Worm (Caenorhabditis elegans) whole organism, young adult: Measurements from ENCODE around the gene C11E4.6.

Source experiments
- B0261.1 ChIP-seq: sonication (generic microtip); optimal IDR thresholded peaks from 2 replicates; lab custom pipeline; 2016; ENCODE audit warnings: mild to moderate bottlenecking, missing genetic modification characterization, moderate library complexity, missing compliant biosample characterization
- F10E7.11 ChIP-seq: sonication (generic microtip); optimal IDR thresholded peaks from 2 replicates; lab custom pipeline; 2017; ENCODE audit warnings: mild to moderate bottlenecking, missing genetic modification characterization, moderate library complexity, missing compliant biosample characterization
- F39B2.1 ChIP-seq: fragments of 200-800 bp; sonication (Bioruptor generic); IDR thresholded peaks from 2 replicates; pipeline ENCODE4 v1.3.6; 2022; ENCODE audit warnings: missing genetic modification reagents, missing genetic modification characterization, missing compliant biosample characterization
- F49E8.2 ChIP-seq: sonication (generic microtip); optimal IDR thresholded peaks from 3 replicates; lab custom pipeline; 2017; ENCODE audit warnings: missing genetic modification characterization, mild to moderate bottlenecking, missing compliant biosample characterization, antibody characterized with exemption, moderate library complexity; ENCODE audit not compliant: insufficient read depth
- T07F8.4 ChIP-seq: sonication (generic microtip); optimal IDR thresholded peaks from 2 replicates; lab custom pipeline; 2016; ENCODE audit warnings: mild to moderate bottlenecking, missing genetic modification characterization, moderate library complexity, missing compliant biosample characterization
- ZK185.1 ChIP-seq: sonication (generic microtip); optimal IDR thresholded peaks from 2 replicates; lab custom pipeline; 2016; ENCODE audit warnings: mild to moderate bottlenecking, missing genetic modification characterization, missing compliant biosample characterization; ENCODE audit not compliant: poor library complexity, severe bottlenecking
- ama-1 ChIP-seq, 3 experiments: fragments of 150-350 bp in 1 of 3; sonication (generic microtip) in 2 of 3; optimal IDR thresholded peaks; 2 replicates each; lab custom pipeline; 2014 to 2018; ENCODE audit warnings: missing biosample characterization in 2 of 3, missing genetic modification characterization in 2 of 3, missing genetic modification reagents in 2 of 3
- athp-1 ChIP-seq: sonication (generic microtip); optimal IDR thresholded peaks from 2 replicates; lab custom pipeline; 2017; ENCODE audit warnings: mild to moderate bottlenecking, missing genetic modification characterization, missing compliant biosample characterization
- attf-5 ChIP-seq: fragments of 200-800 bp; sonication (Bioruptor generic); optimal IDR thresholded peaks from 2 replicates; lab custom pipeline; 2018; ENCODE audit warnings: mild to moderate bottlenecking, missing genetic modification characterization, missing compliant biosample characterization
- ccch-3 ChIP-seq: fragments of 200-800 bp; sonication (Bioruptor generic); optimal IDR thresholded peaks from 2 replicates; lab custom pipeline; 2018; ENCODE audit warnings: mild to moderate bottlenecking, missing genetic modification characterization, missing compliant biosample characterization
- cebp-2 ChIP-seq: fragments of 200-800 bp; sonication (Bioruptor generic); IDR thresholded peaks from 2 replicates; pipeline ENCODE4 v1.3.6; 2022; ENCODE audit warnings: missing genetic modification characterization, missing compliant biosample characterization
- ceh-100 ChIP-seq: fragments of 200-800 bp; sonication (Bioruptor generic); IDR thresholded peaks from 2 replicates; pipeline ENCODE4 v1.3.6; 2022; ENCODE audit warnings: missing genetic modification reagents, missing genetic modification characterization, missing compliant biosample characterization
- ceh-27 ChIP-seq: fragments of 200-800 bp; sonication (Bioruptor generic); optimal IDR thresholded peaks from 2 replicates; lab custom pipeline; 2018; ENCODE audit warnings: mild to moderate bottlenecking, missing genetic modification characterization, moderate library complexity, missing compliant biosample characterization
- ceh-40 ChIP-seq: fragments of 200-800 bp; sonication (Bioruptor generic); IDR thresholded peaks from 2 replicates; pipeline ENCODE4 v1.3.6; 2022; ENCODE audit warnings: missing genetic modification characterization, missing compliant biosample characterization
- ceh-58 ChIP-seq: fragments of 200-800 bp; sonication (Bioruptor generic); IDR thresholded peaks from 2 replicates; pipeline ENCODE4 v1.3.6; 2022; ENCODE audit warnings: missing genetic modification characterization, missing compliant biosample characterization
- die-1 ChIP-seq: sonication (generic microtip); optimal IDR thresholded peaks from 2 replicates; lab custom pipeline; 2016; ENCODE audit warnings: missing genotype, mild to moderate bottlenecking, missing genetic modification characterization, missing compliant biosample characterization
- dox-1 ChIP-seq: fragments of 200-800 bp; sonication (Bioruptor generic); IDR thresholded peaks from 2 replicates; pipeline ENCODE4 v1.3.6; 2022; ENCODE audit warnings: missing genetic modification reagents, missing genetic modification characterization, missing compliant biosample characterization
- dpff-1 ChIP-seq: sonication (generic microtip); optimal IDR thresholded peaks from 2 replicates; lab custom pipeline; 2017; ENCODE audit warnings: mild to moderate bottlenecking, missing genetic modification characterization, missing compliant biosample characterization
- egl-44 ChIP-seq: fragments of 200-800 bp; sonication (Bioruptor generic); IDR thresholded peaks from 2 replicates; pipeline ENCODE4 v1.3.6; 2022; ENCODE audit warnings: missing genetic modification reagents, missing genetic modification characterization, missing compliant biosample characterization
- egrh-3 ChIP-seq: fragments of 200-800 bp; sonication (Bioruptor generic); IDR thresholded peaks from 2 replicates; pipeline ENCODE4 v1.3.6; 2022; ENCODE audit warnings: missing genetic modification reagents, missing genetic modification characterization, missing compliant biosample characterization
- ekl-4 ChIP-seq: fragments of 200-800 bp; sonication (Bioruptor generic); IDR thresholded peaks from 2 replicates; pipeline ENCODE4 v1.3.6; 2022; ENCODE audit warnings: missing genetic modification reagents, missing genetic modification characterization, missing compliant biosample characterization
- ets-4 ChIP-seq: fragments of 200-800 bp; sonication (Bioruptor generic); optimal IDR thresholded peaks from 2 replicates; lab custom pipeline; 2018; ENCODE audit warnings: mild to moderate bottlenecking, missing genetic modification characterization, missing compliant biosample characterization
- fkh-3 ChIP-seq: sonication (generic microtip); optimal IDR thresholded peaks from 2 replicates; lab custom pipeline; 2016; ENCODE audit warnings: mild to moderate bottlenecking, missing genetic modification characterization, missing compliant biosample characterization
- gei-17 ChIP-seq: fragments of 200-800 bp; sonication (Bioruptor generic); optimal IDR thresholded peaks from 2 replicates; lab custom pipeline; 2018; ENCODE audit warnings: mild to moderate bottlenecking, missing genetic modification characterization, missing compliant biosample characterization
- hlh-12 ChIP-seq: sonication (generic microtip); optimal IDR thresholded peaks from 2 replicates; lab custom pipeline; 2016; ENCODE audit warnings: missing genetic modification characterization, missing compliant biosample characterization
- hmg-1.2 ChIP-seq: fragments of 200-800 bp; sonication (Bioruptor generic); IDR thresholded peaks from 2 replicates; pipeline ENCODE4 v1.3.6; 2022; ENCODE audit warnings: missing genetic modification reagents, missing genetic modification characterization, missing compliant biosample characterization
- hmg-20 ChIP-seq: fragments of 200-800 bp; sonication (Bioruptor generic); IDR thresholded peaks from 2 replicates; pipeline ENCODE4 v1.3.6; 2022; ENCODE audit warnings: missing genetic modification reagents, missing genetic modification characterization, missing compliant biosample characterization
- hsf-1 ChIP-seq: fragments of 200-800 bp; sonication (Bioruptor generic); IDR thresholded peaks from 2 replicates; pipeline ENCODE4 v1.3.6; 2022; ENCODE audit warnings: missing genetic modification reagents, missing genetic modification characterization, missing compliant biosample characterization
- let-607 ChIP-seq, 2 experiments: fragments of 200-800 bp in 1 of 2; sonication (Bioruptor generic) in 1 of 2; sonication (generic microtip) in 1 of 2; optimal IDR thresholded peaks; 2 replicates each; lab custom pipeline; 2016 to 2018; ENCODE audit warnings: mild to moderate bottlenecking in 2 of 2, missing compliant biosample characterization in 2 of 2, missing genetic modification characterization in 2 of 2, moderate library complexity in 2 of 2, missing genotype in 1 of 2
- lin-35 ChIP-seq, 3 experiments: fragments of 150-350 bp in 2 of 3; sonication (generic microtip) in 1 of 3; optimal IDR thresholded peaks; 2 replicates each; lab custom pipeline; 2014 to 2018; ENCODE audit warnings: missing biosample characterization in 3 of 3, missing genetic modification characterization in 3 of 3, missing genetic modification reagents in 3 of 3
- madf-10 ChIP-seq: sonication (generic microtip); optimal IDR thresholded peaks from 2 replicates; lab custom pipeline; 2016; ENCODE audit warnings: mild to moderate bottlenecking, missing genetic modification characterization, missing compliant biosample characterization
- mel-28 ChIP-seq: sonication (generic microtip); optimal IDR thresholded peaks from 2 replicates; lab custom pipeline; 2016; ENCODE audit warnings: borderline replicate concordance, mild to moderate bottlenecking, missing genetic modification characterization, missing compliant biosample characterization
- mes-4 ChIP-seq: sonication (generic microtip); optimal IDR thresholded peaks from 2 replicates; lab custom pipeline; 2016; ENCODE audit warnings: missing genotype, missing genetic modification characterization, missing compliant biosample characterization
- mxl-1 ChIP-seq: sonication (generic microtip); optimal IDR thresholded peaks from 2 replicates; lab custom pipeline; 2016; ENCODE audit warnings: missing genetic modification characterization, missing compliant biosample characterization
- nhr-27 ChIP-seq: fragments of 200-800 bp; sonication (Bioruptor generic); optimal IDR thresholded peaks from 2 replicates; lab custom pipeline; 2018; ENCODE audit warnings: mild to moderate bottlenecking, missing genetic modification characterization, moderate library complexity, missing compliant biosample characterization
- nhr-80 ChIP-seq: sonication (generic microtip); optimal IDR thresholded peaks from 2 replicates; lab custom pipeline; 2016; ENCODE audit warnings: missing genetic modification characterization, missing compliant biosample characterization
- pbrm-1 ChIP-seq: fragments of 200-800 bp; sonication (Bioruptor generic); IDR thresholded peaks from 2 replicates; pipeline ENCODE4 v1.3.6; 2022; ENCODE audit warnings: missing genetic modification reagents, missing genetic modification characterization, missing compliant biosample characterization
- rcor-1 ChIP-seq: fragments of 200-800 bp; sonication (Bioruptor generic); IDR thresholded peaks from 2 replicates; pipeline ENCODE4 v1.3.6; 2022; ENCODE audit warnings: missing genetic modification reagents, missing genetic modification characterization, missing compliant biosample characterization
- repo-1 ChIP-seq: sonication (generic microtip); optimal IDR thresholded peaks from 2 replicates; lab custom pipeline; 2017; ENCODE audit warnings: mild to moderate bottlenecking, missing genetic modification characterization, missing compliant biosample characterization
- snpc-3.4 ChIP-seq: sonication (generic microtip); optimal IDR thresholded peaks from 2 replicates; lab custom pipeline; 2017; ENCODE audit warnings: missing genetic modification characterization, mild to moderate bottlenecking, missing compliant biosample characterization, antibody characterized with exemption, moderate library complexity, missing genotype, missing genetic modification reagents
- somi-1 ChIP-seq: fragments of 200-800 bp; sonication (Bioruptor generic); optimal IDR thresholded peaks from 2 replicates; lab custom pipeline; 2018; ENCODE audit warnings: mild to moderate bottlenecking, missing genetic modification characterization, missing compliant biosample characterization
- tbp1 ChIP-seq: fragments of 200-800 bp; sonication (Bioruptor generic); optimal IDR thresholded peaks from 2 replicates; lab custom pipeline; 2018; ENCODE audit warnings: mild to moderate bottlenecking, missing genetic modification characterization, missing compliant biosample characterization
- tbx-9 ChIP-seq: sonication (generic microtip); optimal IDR thresholded peaks from 2 replicates; lab custom pipeline; 2016; ENCODE audit warnings: borderline replicate concordance, missing genetic modification characterization, inconsistent platforms, missing compliant biosample characterization
- unc-62 ChIP-seq: fragments of 150-350 bp; optimal IDR thresholded peaks from 2 replicates; lab custom pipeline; 2014; ENCODE audit warnings: missing biosample characterization, missing genetic modification reagents, missing genetic modification characterization
- ztf-18 ChIP-seq: sonication (generic microtip); optimal IDR thresholded peaks from 2 replicates; lab custom pipeline; 2016; ENCODE audit warnings: missing genotype, mild to moderate bottlenecking, missing genetic modification characterization, missing compliant biosample characterization
- ztf-28 ChIP-seq: fragments of 200-800 bp; sonication (Bioruptor generic); IDR thresholded peaks from 2 replicates; pipeline ENCODE4 v1.3.6; 2022; ENCODE audit warnings: missing genetic modification reagents, missing genetic modification characterization, missing compliant biosample characterization
- ztf-3 ChIP-seq: fragments of 200-800 bp; sonication (Bioruptor generic); optimal IDR thresholded peaks from 2 replicates; lab custom pipeline; 2018; ENCODE audit warnings: mild to moderate bottlenecking, missing genetic modification characterization, missing compliant biosample characterization
- ztf-6 ChIP-seq: fragments of 200-800 bp; sonication (Bioruptor generic); IDR thresholded peaks from 2 replicates; pipeline ENCODE4 v1.3.6; 2022; ENCODE audit warnings: missing genetic modification reagents, missing genetic modification characterization, missing compliant biosample characterization

Gene C11E4.6

DNA sequence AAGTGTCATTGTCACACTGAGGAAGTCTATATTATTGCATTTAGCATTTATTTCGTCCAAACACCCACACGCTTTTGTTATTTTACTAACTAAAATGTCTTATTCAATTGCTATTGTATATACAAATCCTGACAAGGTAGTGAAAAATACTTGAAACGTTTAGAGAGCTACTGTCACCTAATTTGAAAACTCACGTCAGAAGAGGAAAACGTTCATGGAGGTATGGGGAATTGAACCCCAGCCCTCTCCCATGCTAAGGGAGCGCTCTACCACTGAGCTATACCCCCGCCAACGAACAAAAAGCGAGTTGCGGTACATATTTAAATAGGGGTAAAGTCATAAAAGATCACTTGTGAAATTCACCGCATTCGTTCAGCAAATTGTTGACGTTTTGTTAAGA lies 12.2 kb downstream of the C11E4.6 start (continued):
- TF ChIP-seq egrh-3 = peak; percentile 27; the same call in 1 of the 2 replicates
- peak; percentile 83 for TF ChIP-seq mxl-1 (tag; lab: Kevin White, UChicago)
- TF ChIP-seq athp-1 (tag; lab: Kevin White, UChicago) = peak; percentile 29
- TF ChIP-seq repo-1 (tag; lab: Kevin White, UChicago) = peak; percentile 40
- TF ChIP-seq snpc-3.4 = peak; percentile 83
- peak; percentile 72 for TF ChIP-seq pbrm-1 (GFP tag; lab: Robert Waterston, UW)
- 0 out of 2 replicates have a peak, but pooled peaks have one; percentile 40 for TF ChIP-seq ekl-4 (GFP tag; lab: Robert Waterston, UW)
- peak in 1 of 2 experiments; percentile 34 for TF ChIP-seq let-607 (tag; optimal IDR thresholded peaks at IDR 0.05; lab: Kevin White, UChicago)
- no peak for TF ChIP-seq ccch-3 (GFP tag; lab: Kevin White, UChicago)
- TF ChIP-seq ztf-28 (GFP tag; lab: Robert Waterston, UW) = peak; percentile 62; the same call in 1 of the 2 replicates
- TF ChIP-seq fkh-3 (tag; lab: Kevin White, UChicago) = peak; percentile 68
- no peak for TF ChIP-seq F10E7.11
- peak; percentile 70 for TF ChIP-seq ztf-18
- peak; percentile 67 for TF ChIP-seq madf-10 (tag; lab: Kevin White, UChicago)
- peak; percentile 63 for TF ChIP-seq ZK185.1 (tag; lab: Kevin White, UChicago)
- no peak for TF ChIP-seq mel-28
- TF ChIP-seq ceh-40 (GFP tag; lab: Robert Waterston, UW) = peak; percentile 66
- no peak for TF ChIP-seq gei-17
- peak; percentile 61 for TF ChIP-seq hmg-1.2 (GFP tag; lab: Robert Waterston, UW)
- TF ChIP-seq ztf-6 (GFP tag; lab: Robert Waterston, UW) = no peak
- peak; percentile 6 for TF ChIP-seq ztf-3 (GFP tag; lab: Kevin White, UChicago)
- no peak for TF ChIP-seq hmg-20 (GFP tag; lab: Robert Waterston, UW)
- peak in 1 of 3 experiments; percentile 43 for TF ChIP-seq lin-35 (GFP tag; optimal IDR thresholded peaks at IDR 0.05; lab: Kevin White, UChicago)
- peak; percentile 14 for TF ChIP-seq dpff-1 (tag; lab: Kevin White, UChicago)
- 0 out of 2 replicates have a peak, but pooled peaks have one; percentile 56 for TF ChIP-seq cebp-2 (GFP tag; lab: Robert Waterston, UW)
- TF ChIP-seq mes-4 = no peak
- no peak for TF ChIP-seq ceh-58
- 0 out of 2 replicates have a peak, but pooled peaks have one; percentile 9 for TF ChIP-seq ceh-100 (GFP tag; lab: Robert Waterston, UW)
- TF ChIP-seq attf-5 (GFP tag; lab: Kevin White, UChicago) = peak; percentile 39
- TF ChIP-seq ets-4 (GFP tag; lab: Kevin White, UChicago) = peak; percentile 43
- TF ChIP-seq egl-44 (GFP tag; lab: Robert Waterston, UW) = peak; percentile 82
- TF ChIP-seq unc-62 (GFP tag; lab: Kevin White, UChicago) = no peak
- peak; percentile 17 for TF ChIP-seq ceh-27 (GFP tag; lab: Kevin White, UChicago)
- no peak for TF ChIP-seq ama-1 (optimal IDR thresholded peaks at IDR 0.05; lab: Kevin White, UChicago)
- peak in 1 of 2 experiments; percentile 82 for TF ChIP-seq ama-1 (GFP tag; optimal IDR thresholded peaks at IDR 0.05; lab: Kevin White, UChicago)
- TF ChIP-seq nhr-80 = peak; percentile 39
- peak; percentile 53 for TF ChIP-seq somi-1
- peak; percentile 40 for TF ChIP-seq nhr-27
- TF ChIP-seq tbp1 = peak; percentile 90
- TF ChIP-seq T07F8.4 = peak; percentile 52
- TF ChIP-seq tbx-9 (tag; lab: Kevin White, UChicago) = no peak
- TF ChIP-seq hsf-1 (GFP tag; lab: Robert Waterston, UW) = no peak
- TF ChIP-seq F49E8.2 (tag; lab: Kevin White, UChicago) = peak; percentile 12
- no peak for TF ChIP-seq F39B2.1 (GFP tag; lab: Robert Waterston, UW)
- peak; percentile 78 for TF ChIP-seq B0261.1 (tag; lab: Kevin White, UChicago)
- peak; percentile 78; the same call in 1 of the 2 replicates for TF ChIP-seq dox-1
- TF ChIP-seq rcor-1 = peak; percentile 41; the same call in 1 of the 2 replicates
- peak; percentile 95 for TF ChIP-seq die-1 (tag; lab: Kevin White, UChicago)
- peak; percentile 4 for TF ChIP-seq hlh-12
